Worm (Caenorhabditis elegans): ENCODE measurements around the gene T03F7.7.

DNA sequence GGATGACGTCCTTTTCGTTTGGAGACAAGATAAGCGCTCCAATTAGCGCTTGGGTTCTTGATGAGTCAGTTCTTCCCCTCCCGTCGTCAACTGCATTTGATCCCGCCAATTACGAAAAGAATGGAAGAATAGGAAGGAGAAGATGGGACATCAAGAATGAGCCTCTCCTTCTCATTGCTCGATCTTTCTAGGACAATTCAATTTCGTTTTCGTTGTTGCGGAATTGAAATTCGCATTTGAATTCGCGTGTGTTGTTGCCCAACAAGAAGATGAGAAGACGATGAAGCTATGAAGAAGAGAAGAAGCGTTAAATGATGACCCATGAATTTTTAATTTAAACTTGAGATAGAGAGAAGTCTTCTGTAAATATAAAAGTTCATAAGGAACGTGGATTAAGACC, 25.7 kb downstream of the T03F7.7 start:
- TF ChIP-seq lin-39 (tag; optimal IDR thresholded peaks at IDR 0.05) (no peak), sem-4 (tag; optimal IDR thresholded peaks at IDR 0.05) (no peak)
